Worm (Caenorhabditis elegans) whole organism, L1 larva: ENCODE data around the gene srbc-13.

ENCODE experiments used
- elt-2 ChIP-seq: sonication (generic microtip); optimal IDR thresholded peaks from 2 replicates; lab custom pipeline; 2016; ENCODE audit warnings: missing genetic modification characterization, mild to moderate bottlenecking, inconsistent platforms, missing compliant biosample characterization, missing genetic modification reagents
- fos-1 ChIP-seq: fragments of 150-350 bp; optimal IDR thresholded peaks from 2 replicates; lab custom pipeline; 2014; ENCODE audit warnings: missing biosample characterization, missing genetic modification characterization
- lir-3 ChIP-seq: sonication (generic microtip); optimal IDR thresholded peaks from 2 replicates; lab custom pipeline; 2016; ENCODE audit warnings: mild to moderate bottlenecking, missing genetic modification characterization, moderate library complexity, missing compliant biosample characterization; ENCODE audit not compliant: poor library complexity
- lsy-2 ChIP-seq, 2 experiments: fragments of 150-350 bp; optimal IDR thresholded peaks; 2 replicates each; lab custom pipeline; 2014; ENCODE audit warnings: missing biosample characterization in 2 of 2, missing genetic modification characterization in 2 of 2
- snpc-4 ChIP-seq: fragments of 150-350 bp; optimal IDR thresholded peaks from 2 replicates; lab custom pipeline; 2014; ENCODE audit warnings: missing biosample characterization, missing genetic modification characterization
- tbx-2 ChIP-seq: sonication (generic microtip); optimal IDR thresholded peaks from 2 replicates; lab custom pipeline; 2016; ENCODE audit warnings: missing genetic modification characterization, missing compliant biosample characterization

- TF ChIP-seq elt-2 (tag; lab: Kevin White, UChicago) (no peak), snpc-4 (tag; lab: Kevin White, UChicago) (no peak), fos-1 (tag; lab: Kevin White, UChicago) (no peak), lir-3 (tag; lab: Kevin White, UChicago) (no peak), tbx-2 (tag; lab: Kevin White, UChicago) (no peak), lsy-2 (tag; optimal IDR thresholded peaks at IDR 0.05; lab: Kevin White, UChicago) (no peak)
These were observed 44.9 kb upstream of the srbc-13 start for ce11 chrV:802726-803125.
